Fruit fly (Drosophila melanogaster): Measurements from ENCODE around the gene CG9312.

CG9312 gene

DNA sequence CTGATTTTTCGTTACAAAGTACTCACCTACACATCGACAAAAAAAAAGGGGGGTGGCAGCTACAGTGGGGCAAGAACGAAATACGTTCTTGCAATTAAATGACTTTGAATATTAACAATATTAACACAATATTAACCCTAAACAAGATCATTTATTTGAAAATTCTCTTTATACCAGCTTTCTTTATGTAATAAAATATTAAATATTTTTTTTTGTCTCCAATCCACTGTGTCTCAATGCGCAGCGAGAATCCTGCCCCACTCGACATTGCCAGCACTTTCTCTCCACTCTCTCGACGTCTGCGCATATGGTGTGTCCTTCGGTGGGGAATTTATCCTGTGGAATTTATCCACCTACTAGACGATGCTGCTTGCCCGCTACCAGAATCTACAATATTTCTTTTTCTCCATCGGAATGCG lies 34.9 kb downstream of the CG9312 start (continued):
- TF ChIP-seq CG12219 (GFP tag; optimal IDR thresholded peaks at IDR 0.05): peak; percentile 81
- peak; percentile 54 for TF ChIP-seq nom (GFP tag; optimal IDR thresholded peaks at IDR 0.05)
- peak; percentile 84 for TF ChIP-seq oc (tag; optimal IDR thresholded peaks at IDR 0.05)
- TF ChIP-seq CG2116 (GFP tag; optimal IDR thresholded peaks at IDR 0.05): peak; percentile 54
- peak; percentile 92 for TF ChIP-seq CG7372 (GFP tag; IDR thresholded peaks at IDR 0.05)
- TF ChIP-seq HLH54F (GFP tag; optimal IDR thresholded peaks at IDR 0.05): peak; percentile 46
- peak; percentile 83 for TF ChIP-seq sens-2 (GFP tag; IDR thresholded peaks at IDR 0.05)
- peak; percentile 92 for TF ChIP-seq Aef1 (GFP tag; IDR thresholded peaks at IDR 0.05)
- TF ChIP-seq HLHmδ (GFP tag; optimal IDR thresholded peaks at IDR 0.05): no peak
- peak; percentile 59 for TF ChIP-seq ems (GFP tag; optimal IDR thresholded peaks at IDR 0.05)
- TF ChIP-seq cwo (GFP tag; optimal IDR thresholded peaks at IDR 0.05): peak; percentile 93
- peak; percentile 91 for TF ChIP-seq Meics (GFP tag; optimal IDR thresholded peaks at IDR 0.05)
- peak; percentile 52 for TF ChIP-seq Bteb2 (GFP tag; optimal IDR thresholded peaks at IDR 0.05)
- no peak for TF ChIP-seq CG10565 (GFP tag; optimal IDR thresholded peaks at IDR 0.05)
- TF ChIP-seq dysf (GFP tag; IDR thresholded peaks at IDR 0.05): peak; percentile 95
- peak; percentile 93 for TF ChIP-seq onecut (GFP tag; IDR thresholded peaks at IDR 0.05)
- TF ChIP-seq CG11247 (GFP tag; IDR thresholded peaks at IDR 0.05): peak; percentile 90
- peak; percentile 90 for TF ChIP-seq CG14050 (GFP tag; IDR thresholded peaks at IDR 0.05)
- no peak for TF ChIP-seq usp (GFP tag; optimal IDR thresholded peaks at IDR 0.05)
- TF ChIP-seq sob (GFP tag; IDR thresholded peaks at IDR 0.05): peak; percentile 93
- peak; percentile 63; the same call in 1 of the 2 replicates for TF ChIP-seq CkIIα-i1 (GFP tag; IDR thresholded peaks at IDR 0.05)
- TF ChIP-seq Mrtf (GFP tag; IDR thresholded peaks at IDR 0.05): peak; percentile 89
- peak; percentile 98 for TF ChIP-seq CG18599 (GFP tag; optimal IDR thresholded peaks at IDR 0.05)
- peak; percentile 94 for TF ChIP-seq CG17328 (GFP tag; IDR thresholded peaks at IDR 0.05)
- TF ChIP-seq gt (GFP tag; IDR thresholded peaks at IDR 0.05): peak; percentile 77; the same call in 1 of the 2 replicates
- TF ChIP-seq CG30403 (GFP tag; optimal IDR thresholded peaks at IDR 0.05): peak; percentile 89
- TF ChIP-seq CG9797 (GFP tag; optimal IDR thresholded peaks at IDR 0.05): no peak
- peak; percentile 96 for TF ChIP-seq vvl (GFP tag; IDR thresholded peaks at IDR 0.05)
- TF ChIP-seq ara (GFP tag; IDR thresholded peaks at IDR 0.05): peak; percentile 89
- TF ChIP-seq CG7357 (GFP tag; IDR thresholded peaks at IDR 0.05): peak; percentile 80
- TF ChIP-seq CG2712 (tag; optimal IDR thresholded peaks at IDR 0.05): peak; percentile 79
- TF ChIP-seq Scr (GFP tag; IDR thresholded peaks at IDR 0.05; ENCODE audit: partially characterized antibody): no peak
- peak; percentile 82 for TF ChIP-seq nau (GFP tag; optimal IDR thresholded peaks at IDR 0.05)
- no peak for TF ChIP-seq Hr39 (optimal IDR thresholded peaks at IDR 0.05)
- peak; percentile 89 for TF ChIP-seq HmgZ (tag; optimal IDR thresholded peaks at IDR 0.05)
- peak; percentile 87 for TF ChIP-seq Rx (GFP tag; IDR thresholded peaks at IDR 0.05)
- peak; percentile 23; the same call in 1 of the 2 replicates for TF ChIP-seq inv (GFP tag; IDR thresholded peaks at IDR 0.05; ENCODE audit: partially characterized antibody)
- peak; percentile 26 to 38 for TF ChIP-seq Trl (optimal IDR thresholded peaks at IDR 0.05)
- TF ChIP-seq Trl (GFP tag; optimal IDR thresholded peaks at IDR 0.05): peak; percentile 63
- TF ChIP-seq trh (GFP tag; optimal IDR thresholded peaks at IDR 0.05): peak; percentile 48
- peak; percentile 88 for TF ChIP-seq CG14667 (GFP tag; IDR thresholded peaks at IDR 0.05)
- TF ChIP-seq CG15011 (GFP tag; optimal IDR thresholded peaks at IDR 0.05): peak; percentile 80
- peak; percentile 62 for TF ChIP-seq sug (tag; optimal IDR thresholded peaks at IDR 0.05)
- no peak for TF ChIP-seq Dfd (GFP tag; optimal IDR thresholded peaks at IDR 0.05)
- no peak for TF ChIP-seq NC2α (GFP tag; optimal IDR thresholded peaks at IDR 0.05)
- peak; percentile 4 for TF ChIP-seq Ets97D (GFP tag; optimal IDR thresholded peaks at IDR 0.05)
- peak; percentile 49 for TF ChIP-seq Antp (GFP tag; optimal IDR thresholded peaks at IDR 0.05)
- TF ChIP-seq CG7963 (GFP tag; IDR thresholded peaks at IDR 0.05; ENCODE audit: partially characterized antibody): peak; percentile 42; the same call in 1 of the 3 replicates
- no peak for TF ChIP-seq CG11398 (GFP tag; optimal IDR thresholded peaks at IDR 0.05)
- peak; percentile 87 for TF ChIP-seq CG6813 (GFP tag; optimal IDR thresholded peaks at IDR 0.05)
- peak; percentile 88 for TF ChIP-seq odd (GFP tag; optimal IDR thresholded peaks at IDR 0.05)
- no peak for TF ChIP-seq CG1832 (GFP tag; optimal IDR thresholded peaks at IDR 0.05)

Data from whole organism, embryonic.